Worm (Caenorhabditis elegans) whole organism, young adult: ENCODE measurements around the gene maa-1.

Experiments used
- B0019.2 ChIP-seq: fragments of 200-800 bp; sonication (Bioruptor generic); conservative IDR thresholded peaks from 2 replicates; pipeline ENCODE4 v1.3.6; 2022; ENCODE audit warnings: missing genetic modification reagents, missing genetic modification characterization, missing compliant biosample characterization
- C06A6.2 ChIP-seq: fragments of 200-800 bp; sonication (Bioruptor generic); conservative IDR thresholded peaks from 2 replicates; pipeline ENCODE4 v1.3.6; 2022; ENCODE audit warnings: missing genetic modification characterization, missing compliant biosample characterization
- F22D6.2 ChIP-seq: sonication (generic microtip); optimal IDR thresholded peaks from 2 replicates; lab custom pipeline; 2016; ENCODE audit warnings: mild to moderate bottlenecking, missing genetic modification characterization, missing compliant biosample characterization
- F23B12.7 ChIP-seq: sonication (generic microtip); optimal IDR thresholded peaks from 2 replicates; lab custom pipeline; 2017; ENCODE audit warnings: missing genetic modification characterization, mild to moderate bottlenecking, missing compliant biosample characterization, antibody characterized with exemption, moderate library complexity; ENCODE audit not compliant: insufficient read depth
- F33H1.4 ChIP-seq: fragments of 200-800 bp; sonication (Bioruptor generic); IDR thresholded peaks from 2 replicates; pipeline ENCODE4 v1.3.6; 2022; ENCODE audit warnings: missing genetic modification reagents, missing genetic modification characterization, missing compliant biosample characterization
- F39B2.1 ChIP-seq: fragments of 200-800 bp; sonication (Bioruptor generic); IDR thresholded peaks from 2 replicates; pipeline ENCODE4 v1.3.6; 2022; ENCODE audit warnings: missing genetic modification reagents, missing genetic modification characterization, missing compliant biosample characterization
- F52B5.7 ChIP-seq: sonication (generic microtip); optimal IDR thresholded peaks from 2 replicates; lab custom pipeline; 2016; ENCODE audit warnings: mild to moderate bottlenecking, missing genetic modification characterization, missing compliant biosample characterization
- F55B11.4 ChIP-seq: sonication (generic microtip); optimal IDR thresholded peaks from 2 replicates; lab custom pipeline; 2016; ENCODE audit warnings: missing compliant biosample characterization, missing genetic modification characterization, borderline replicate concordance; ENCODE audit not compliant: insufficient read depth
- F57A8.1 ChIP-seq: fragments of 200-800 bp; sonication (Bioruptor generic); optimal IDR thresholded peaks from 2 replicates; lab custom pipeline; 2018; ENCODE audit warnings: mild to moderate bottlenecking, missing genetic modification characterization, moderate library complexity, missing compliant biosample characterization
- F57C9.4 ChIP-seq: sonication (generic microtip); optimal IDR thresholded peaks from 2 replicates; lab custom pipeline; 2017; ENCODE audit warnings: mild to moderate bottlenecking, missing genetic modification characterization, missing compliant biosample characterization
- K11D2.4 ChIP-seq: fragments of 200-800 bp; sonication (Bioruptor generic); IDR thresholded peaks from 2 replicates; pipeline ENCODE4 v1.3.6; 2022; ENCODE audit warnings: missing genetic modification reagents, missing genetic modification characterization, missing compliant biosample characterization
- T26A5.8 ChIP-seq: sonication (generic microtip); optimal IDR thresholded peaks from 2 replicates; lab custom pipeline; 2016; ENCODE audit warnings: missing genetic modification characterization, missing compliant biosample characterization
- Y56A3A.18 ChIP-seq: fragments of 200-800 bp; sonication (Bioruptor generic); IDR thresholded peaks from 2 replicates; pipeline ENCODE4 v1.3.6; 2022; ENCODE audit warnings: missing genetic modification reagents, missing genetic modification characterization, missing compliant biosample characterization
- attf-3 ChIP-seq: fragments of 200-800 bp; sonication (Bioruptor generic); conservative IDR thresholded peaks from 2 replicates; pipeline ENCODE4 v1.3.6; 2022; ENCODE audit warnings: missing genetic modification reagents, missing genetic modification characterization, missing compliant biosample characterization
- attf-6 ChIP-seq: fragments of 200-800 bp; sonication (Bioruptor generic); IDR thresholded peaks from 2 replicates; pipeline ENCODE4 v1.3.6; 2022; ENCODE audit warnings: missing genetic modification reagents, missing genetic modification characterization, missing compliant biosample characterization
- ceh-58 ChIP-seq: fragments of 200-800 bp; sonication (Bioruptor generic); IDR thresholded peaks from 2 replicates; pipeline ENCODE4 v1.3.6; 2022; ENCODE audit warnings: missing genetic modification characterization, missing compliant biosample characterization
- ceh-79 ChIP-seq: sonication (generic microtip); optimal IDR thresholded peaks from 2 replicates; lab custom pipeline; 2017; ENCODE audit warnings: mild to moderate bottlenecking, missing genetic modification characterization, missing compliant biosample characterization
- ceh-91 ChIP-seq: fragments of 200-800 bp; sonication (Bioruptor generic); IDR thresholded peaks from 2 replicates; pipeline ENCODE4 v1.3.6; 2022; ENCODE audit warnings: missing genetic modification reagents, missing genetic modification characterization, missing compliant biosample characterization
- chd-7 ChIP-seq: sonication (generic microtip); optimal IDR thresholded peaks from 2 replicates; lab custom pipeline; 2016; ENCODE audit warnings: mild to moderate bottlenecking, missing genetic modification characterization, moderate library complexity, missing compliant biosample characterization
- die-1 ChIP-seq: sonication (generic microtip); optimal IDR thresholded peaks from 2 replicates; lab custom pipeline; 2016; ENCODE audit warnings: missing genotype, mild to moderate bottlenecking, missing genetic modification characterization, missing compliant biosample characterization
- dpff-1 ChIP-seq: sonication (generic microtip); optimal IDR thresholded peaks from 2 replicates; lab custom pipeline; 2017; ENCODE audit warnings: mild to moderate bottlenecking, missing genetic modification characterization, missing compliant biosample characterization
- efl-1 ChIP-seq: fragments of 150-350 bp; optimal IDR thresholded peaks from 2 replicates; lab custom pipeline; 2014; ENCODE audit warnings: missing biosample characterization, missing genetic modification reagents, missing genetic modification characterization
- egl-44 ChIP-seq: fragments of 200-800 bp; sonication (Bioruptor generic); IDR thresholded peaks from 2 replicates; pipeline ENCODE4 v1.3.6; 2022; ENCODE audit warnings: missing genetic modification reagents, missing genetic modification characterization, missing compliant biosample characterization
- gei-17 ChIP-seq: fragments of 200-800 bp; sonication (Bioruptor generic); optimal IDR thresholded peaks from 2 replicates; lab custom pipeline; 2018; ENCODE audit warnings: mild to moderate bottlenecking, missing genetic modification characterization, missing compliant biosample characterization
- hlh-26 ChIP-seq: fragments of 200-800 bp; sonication (Bioruptor generic); conservative IDR thresholded peaks from 2 replicates; pipeline ENCODE4 v1.3.6; 2022; ENCODE audit warnings: missing genetic modification reagents, missing genetic modification characterization, missing compliant biosample characterization
- hmg-1.2 ChIP-seq: fragments of 200-800 bp; sonication (Bioruptor generic); IDR thresholded peaks from 2 replicates; pipeline ENCODE4 v1.3.6; 2022; ENCODE audit warnings: missing genetic modification reagents, missing genetic modification characterization, missing compliant biosample characterization
- hrde-1 ChIP-seq: sonication (generic microtip); optimal IDR thresholded peaks from 2 replicates; lab custom pipeline; 2016; ENCODE audit warnings: missing genetic modification characterization, mild to moderate bottlenecking, missing compliant biosample characterization, moderate library complexity, missing genotype, missing genetic modification reagents, borderline replicate concordance
- let-607 ChIP-seq, 2 experiments: fragments of 200-800 bp in 1 of 2; sonication (Bioruptor generic) in 1 of 2; sonication (generic microtip) in 1 of 2; optimal IDR thresholded peaks; 2 replicates each; lab custom pipeline; 2016 to 2018; ENCODE audit warnings: mild to moderate bottlenecking in 2 of 2, missing compliant biosample characterization in 2 of 2, missing genetic modification characterization in 2 of 2, moderate library complexity in 2 of 2, missing genotype in 1 of 2
- lsl-1 ChIP-seq: fragments of 200-800 bp; sonication (Bioruptor generic); optimal IDR thresholded peaks from 2 replicates; lab custom pipeline; 2018; ENCODE audit warnings: mild to moderate bottlenecking, missing genetic modification characterization, moderate library complexity, missing compliant biosample characterization
- madf-10 ChIP-seq: sonication (generic microtip); optimal IDR thresholded peaks from 2 replicates; lab custom pipeline; 2016; ENCODE audit warnings: mild to moderate bottlenecking, missing genetic modification characterization, missing compliant biosample characterization
- mel-28 ChIP-seq: sonication (generic microtip); optimal IDR thresholded peaks from 2 replicates; lab custom pipeline; 2016; ENCODE audit warnings: borderline replicate concordance, mild to moderate bottlenecking, missing genetic modification characterization, missing compliant biosample characterization
- nfyb-1 ChIP-seq: fragments of 200-800 bp; sonication (Bioruptor generic); IDR thresholded peaks from 2 replicates; pipeline ENCODE4 v1.3.6; 2022; ENCODE audit warnings: missing genetic modification reagents, missing genetic modification characterization, missing compliant biosample characterization
- pbrm-1 ChIP-seq: fragments of 200-800 bp; sonication (Bioruptor generic); IDR thresholded peaks from 2 replicates; pipeline ENCODE4 v1.3.6; 2022; ENCODE audit warnings: missing genetic modification reagents, missing genetic modification characterization, missing compliant biosample characterization
- pha-4 ChIP-seq: fragments of 150-350 bp; sonication (generic microtip); optimal IDR thresholded peaks from 2 replicates; lab custom pipeline; 2014; ENCODE audit warnings: missing biosample characterization, missing genetic modification reagents, missing genetic modification characterization
- rcor-1 ChIP-seq: fragments of 200-800 bp; sonication (Bioruptor generic); IDR thresholded peaks from 2 replicates; pipeline ENCODE4 v1.3.6; 2022; ENCODE audit warnings: missing genetic modification reagents, missing genetic modification characterization, missing compliant biosample characterization
- repo-1 ChIP-seq: sonication (generic microtip); optimal IDR thresholded peaks from 2 replicates; lab custom pipeline; 2017; ENCODE audit warnings: mild to moderate bottlenecking, missing genetic modification characterization, missing compliant biosample characterization
- sea-2 ChIP-seq: fragments of 200-800 bp; sonication (Bioruptor generic); IDR thresholded peaks from 2 replicates; pipeline ENCODE4 v1.3.6; 2022; ENCODE audit warnings: missing genetic modification characterization, missing compliant biosample characterization
- snpc-1.1 ChIP-seq: sonication (generic microtip); optimal IDR thresholded peaks from 2 replicates; lab custom pipeline; 2017; ENCODE audit warnings: missing genetic modification characterization, mild to moderate bottlenecking, missing compliant biosample characterization, antibody characterized with exemption, moderate library complexity, missing genotype, missing genetic modification reagents; ENCODE audit not compliant: insufficient read depth
- snpc-1.3 ChIP-seq: sonication (generic microtip); optimal IDR thresholded peaks from 2 replicates; lab custom pipeline; 2017; ENCODE audit warnings: missing genetic modification characterization, mild to moderate bottlenecking, missing compliant biosample characterization, antibody characterized with exemption, moderate library complexity, missing genotype, missing genetic modification reagents; ENCODE audit not compliant: insufficient read depth
- snpc-3.4 ChIP-seq: sonication (generic microtip); optimal IDR thresholded peaks from 2 replicates; lab custom pipeline; 2017; ENCODE audit warnings: missing genetic modification characterization, mild to moderate bottlenecking, missing compliant biosample characterization, antibody characterized with exemption, moderate library complexity, missing genotype, missing genetic modification reagents
- snpc-4 ChIP-seq, 5 experiments: fragments of 150-350 bp in 1 of 5; sonication (generic microtip) in 4 of 5; optimal IDR thresholded peaks; 2 replicates each; lab custom pipeline; 2014 to 2018; ENCODE audit warnings: missing genetic modification characterization in 5 of 5, missing biosample characterization in 3 of 5, antibody characterized with exemption in 2 of 5, mild to moderate bottlenecking in 2 of 5, missing compliant biosample characterization in 2 of 5, missing genotype in 2 of 5, moderate library complexity in 2 of 5, missing genetic modification reagents in 1 of 5
- sptf-2 ChIP-seq: fragments of 200-800 bp; sonication (Bioruptor generic); optimal IDR thresholded peaks from 2 replicates; lab custom pipeline; 2018; ENCODE audit warnings: mild to moderate bottlenecking, missing genetic modification characterization, missing compliant biosample characterization
- tlf-1 ChIP-seq: fragments of 200-800 bp; sonication (Bioruptor generic); optimal IDR thresholded peaks from 2 replicates; lab custom pipeline; 2018; ENCODE audit warnings: mild to moderate bottlenecking, missing genetic modification characterization, missing compliant biosample characterization
- ztf-22 ChIP-seq: fragments of 200-800 bp; sonication (Bioruptor generic); optimal IDR thresholded peaks from 2 replicates; lab custom pipeline; 2018; ENCODE audit warnings: mild to moderate bottlenecking, missing genetic modification characterization, moderate library complexity, missing compliant biosample characterization
- ztf-26 ChIP-seq: sonication (generic microtip); optimal IDR thresholded peaks from 2 replicates; lab custom pipeline; 2017; ENCODE audit warnings: missing genetic modification characterization, missing compliant biosample characterization
- ztf-28 ChIP-seq: fragments of 200-800 bp; sonication (Bioruptor generic); IDR thresholded peaks from 2 replicates; pipeline ENCODE4 v1.3.6; 2022; ENCODE audit warnings: missing genetic modification reagents, missing genetic modification characterization, missing compliant biosample characterization
- ztf-3 ChIP-seq: fragments of 200-800 bp; sonication (Bioruptor generic); optimal IDR thresholded peaks from 2 replicates; lab custom pipeline; 2018; ENCODE audit warnings: mild to moderate bottlenecking, missing genetic modification characterization, missing compliant biosample characterization

The maa-1 gene

DNA sequence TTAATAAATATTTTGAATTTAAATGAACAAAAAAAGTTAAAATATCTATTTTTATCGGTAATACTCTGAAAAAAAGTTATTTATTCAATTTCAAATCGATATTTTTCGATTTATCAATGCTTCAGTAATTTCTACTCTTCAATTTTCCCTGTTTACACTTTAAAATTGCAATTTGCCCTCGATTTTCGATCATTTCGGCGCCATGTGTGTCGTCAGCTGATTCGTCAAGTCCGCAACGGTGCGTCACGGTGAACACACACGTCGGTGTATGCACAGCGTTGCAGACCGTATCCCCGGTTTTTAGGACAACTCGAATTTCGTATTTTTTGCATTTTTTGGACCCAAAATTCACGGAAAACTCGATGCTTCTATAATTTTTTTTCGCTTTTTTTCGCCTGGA, 934 bp upstream of the maa-1 start, which contains the start of gene C18D11.3 (continued):
- TF ChIP-seq ztf-3 (GFP tag; lab: Kevin White, UChicago): no peak
- no peak for TF ChIP-seq F22D6.2 (tag; lab: Kevin White, UChicago)
- 0 out of 2 replicates have a peak, but pooled peaks have one; percentile 56 for TF ChIP-seq K11D2.4 (GFP tag; lab: Robert Waterston, UW)
- TF ChIP-seq T26A5.8 (tag; lab: Kevin White, UChicago): no peak
- peak; percentile 57 for TF ChIP-seq F23B12.7
- no peak for TF ChIP-seq mel-28 (tag; lab: Kevin White, UChicago)
- TF ChIP-seq snpc-4 (GFP tag; optimal IDR thresholded peaks at IDR 0.05; lab: Kevin White, UChicago): peak; percentile 32
- TF ChIP-seq snpc-4 (tag; optimal IDR thresholded peaks at IDR 0.05; lab: Kevin White, UChicago): peak in 3 of 4 experiments; percentile 26 to 71 (median 52)
- TF ChIP-seq chd-7 (tag; lab: Kevin White, UChicago): no peak
- TF ChIP-seq gei-17 (GFP tag; lab: Kevin White, UChicago): no peak
- no peak for TF ChIP-seq repo-1
- no peak for TF ChIP-seq hrde-1
- no peak for TF ChIP-seq attf-6
- TF ChIP-seq snpc-3.4 (tag; lab: Kevin White, UChicago): no peak
- TF ChIP-seq pbrm-1 (GFP tag; lab: Robert Waterston, UW): peak; percentile 81
- no peak for TF ChIP-seq ceh-79 (tag; lab: Kevin White, UChicago)
- TF ChIP-seq nfyb-1 (GFP tag; lab: Robert Waterston, UW): peak; percentile 80
- no peak for TF ChIP-seq F55B11.4 (tag; lab: Kevin White, UChicago)
- TF ChIP-seq sptf-2 (GFP tag; lab: Kevin White, UChicago): no peak
- TF ChIP-seq sea-2 (GFP tag; lab: Robert Waterston, UW): no peak
- TF ChIP-seq rcor-1 (GFP tag; lab: Robert Waterston, UW): peak; percentile 19; the same call in 1 of the 2 replicates
- TF ChIP-seq dpff-1 (tag; lab: Kevin White, UChicago): no peak
- no peak for TF ChIP-seq die-1 (tag; lab: Kevin White, UChicago)
- TF ChIP-seq madf-10 (tag; lab: Kevin White, UChicago): peak; percentile 15
- TF ChIP-seq F33H1.4 (GFP tag; lab: Robert Waterston, UW): peak; percentile 51
- TF ChIP-seq egl-44 (GFP tag; lab: Robert Waterston, UW): peak; percentile 69; the same call in 1 of the 2 replicates
- TF ChIP-seq attf-3: no peak
- TF ChIP-seq ztf-26: no peak
- TF ChIP-seq let-607 (tag; optimal IDR thresholded peaks at IDR 0.05; lab: Kevin White, UChicago): peak in 1 of 2 experiments; percentile 30
- peak; percentile 36 for TF ChIP-seq ztf-22 (GFP tag; lab: Kevin White, UChicago)
- TF ChIP-seq hlh-26 (GFP tag; lab: Robert Waterston, UW): no peak
- TF ChIP-seq F57C9.4: no peak
- TF ChIP-seq F39B2.1 (GFP tag; lab: Robert Waterston, UW): no peak
- TF ChIP-seq B0019.2 (GFP tag; lab: Robert Waterston, UW): 0 out of 2 replicates have a peak, but pooled peaks have one; percentile 46
- no peak for TF ChIP-seq Y56A3A.18 (GFP tag; lab: Robert Waterston, UW)
- TF ChIP-seq snpc-1.1: no peak
- no peak for TF ChIP-seq F52B5.7 (tag; lab: Kevin White, UChicago)
- peak; percentile 84 for TF ChIP-seq lsl-1
- 0 out of 2 replicates have a peak, but pooled peaks have one; percentile 7 for TF ChIP-seq ztf-28 (GFP tag; lab: Robert Waterston, UW)
- peak; percentile 58 for TF ChIP-seq tlf-1
- TF ChIP-seq C06A6.2 (GFP tag; lab: Robert Waterston, UW): peak; percentile 39; the same call in 1 of the 2 replicates
- TF ChIP-seq ceh-91: peak; percentile 33; the same call in 1 of the 2 replicates
- TF ChIP-seq pha-4 (tag; lab: Kevin White, UChicago): peak; percentile 64
- no peak for TF ChIP-seq snpc-1.3 (tag; lab: Kevin White, UChicago)
- TF ChIP-seq hmg-1.2: peak; percentile 63; the same call in 1 of the 2 replicates
- TF ChIP-seq F57A8.1 (GFP tag; lab: Kevin White, UChicago): no peak
- TF ChIP-seq ceh-58 (GFP tag; lab: Robert Waterston, UW): no peak
- TF ChIP-seq efl-1 (GFP tag; lab: Kevin White, UChicago): peak; percentile 65
